Worm (Caenorhabditis elegans): ENCODE data around the gene gst-7.

- TF ChIP-seq eor-1 (tag; optimal IDR thresholded peaks at IDR 0.05): no peak
- TF ChIP-seq fkh-2 (tag; optimal IDR thresholded peaks at IDR 0.05): no peak
- no peak for TF ChIP-seq nfya-1 (tag; optimal IDR thresholded peaks at IDR 0.05; ENCODE audit: insufficient read depth)
- no peak for TF ChIP-seq ztf-11 (tag; optimal IDR thresholded peaks at IDR 0.05)
Measured at ce11 chrII:4854761-4855160, 27.1 kb upstream of the gst-7 start.
